Fruit fly (Drosophila melanogaster): ENCODE data around the gene CG13614.

CG13614 gene

dm6 chr3R:24392207-24392939 lies 23.0 kb downstream of the CG13614 start, which contains the start of gene CG13616:
Gene CG13616, plus strand, starts transcription at chr3R:24392889.
- TF ChIP-seq Ets65A (GFP tag) (peak; percentile 9), al (GFP tag; IDR thresholded peaks at IDR 0.05) (no peak)

All from whole organism, embryonic.